Worm (Caenorhabditis elegans): Measurements from ENCODE around the gene mrpl-39.

mrpl-39 gene

DNA sequence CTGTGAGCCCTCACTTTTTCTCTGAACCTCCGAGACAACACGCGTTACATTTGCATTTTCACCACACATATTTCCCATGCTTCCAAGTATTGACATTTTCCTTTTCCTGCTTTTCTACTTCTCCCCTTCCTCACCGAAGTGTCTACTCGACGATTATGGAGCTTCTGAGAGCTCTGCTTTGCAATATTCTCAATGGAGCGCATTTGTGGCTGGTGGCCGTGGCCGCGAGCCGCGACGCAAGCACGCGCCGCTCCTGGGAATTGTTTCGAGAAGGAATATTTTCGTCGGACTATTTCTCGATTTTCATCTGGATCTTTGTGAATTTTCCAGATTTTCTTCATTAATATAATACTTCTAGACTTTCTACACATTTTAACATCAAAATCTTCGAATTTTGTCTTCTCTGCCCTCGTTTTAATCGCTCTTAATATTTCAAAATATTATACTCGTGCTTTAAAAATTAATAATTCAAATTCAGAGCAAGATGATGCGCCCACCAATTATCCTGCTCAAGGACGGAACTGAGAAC is 50.5 kb downstream of the mrpl-39 start, which contains the start of the genes T10B5.4 and cct-7 (continued):
- TF ChIP-seq rnt-1 (tag; optimal IDR thresholded peaks at IDR 0.05): peak; percentile 80
- peak; percentile 53 for TF ChIP-seq unc-55 (GFP tag; optimal IDR thresholded peaks at IDR 0.05)
- TF ChIP-seq dve-1 (tag; optimal IDR thresholded peaks at IDR 0.05): peak; percentile 58
- peak; percentile 64 for TF ChIP-seq ceh-19 (GFP tag; optimal IDR thresholded peaks at IDR 0.05)
- TF ChIP-seq sdc-2 (tag; optimal IDR thresholded peaks at IDR 0.05): no peak
- TF ChIP-seq ahr-1 (tag; optimal IDR thresholded peaks at IDR 0.05): peak; percentile 33
- TF ChIP-seq fax-1 (tag; optimal IDR thresholded peaks at IDR 0.05): peak; percentile 10
- peak; percentile 96 for TF ChIP-seq tbx-2 (tag; optimal IDR thresholded peaks at IDR 0.05)
- TF ChIP-seq C38D4.7 (GFP tag; optimal IDR thresholded peaks at IDR 0.05): no peak
- TF ChIP-seq mec-3 (tag; optimal IDR thresholded peaks at IDR 0.05; ENCODE audit: borderline replicate concordance): no peak
- TF ChIP-seq ceh-18 (tag; optimal IDR thresholded peaks at IDR 0.05): peak; percentile 87
- TF ChIP-seq K02D7.2 (tag; optimal IDR thresholded peaks at IDR 0.05): no peak
- TF ChIP-seq tbx-7 (tag; optimal IDR thresholded peaks at IDR 0.05): peak; percentile 64
- TF ChIP-seq pag-3 (tag; optimal IDR thresholded peaks at IDR 0.05; ENCODE audit: borderline replicate concordance): peak; percentile 16
- peak; percentile 67 for TF ChIP-seq syd-9 (tag; optimal IDR thresholded peaks at IDR 0.05)
- peak; percentile 61 for TF ChIP-seq unc-86 (tag; optimal IDR thresholded peaks at IDR 0.05)
